Fruit fly (Drosophila melanogaster): ENCODE measurements around the gene Pus7.

- no peak for TF ChIP-seq kay (GFP tag; ENCODE audit: borderline replicate concordance)
- TF ChIP-seq ovo (GFP tag; optimal IDR thresholded peaks at IDR 0.05), result no peak
- TF ChIP-seq CG7045 (GFP tag; optimal IDR thresholded peaks at IDR 0.05), result no peak
- TF ChIP-seq CG14711 (tag; optimal IDR thresholded peaks at IDR 0.05), result no peak
- TF ChIP-seq tj (GFP tag; optimal IDR thresholded peaks at IDR 0.05), result no peak
- no peak for TF ChIP-seq CG33017 (tag; optimal IDR thresholded peaks at IDR 0.05)
- TF ChIP-seq CG5204 (GFP tag; optimal IDR thresholded peaks at IDR 0.05), result no peak
- no peak for TF ChIP-seq Hr96 (GFP tag; optimal IDR thresholded peaks at IDR 0.05)
- no peak for TF ChIP-seq Crg-1 (GFP tag; optimal IDR thresholded peaks at IDR 0.05)
- no peak for TF ChIP-seq CG11617 (GFP tag; optimal IDR thresholded peaks at IDR 0.05)
Observed at dm6 chr3L:8520252-8520651, 10.4 kb downstream of the Pus7 start, which contains the start of gene se.

All from whole organism, adult.